Fruit fly (Drosophila melanogaster): ENCODE measurements around the gene CG31823.

The CG31823 gene

dm6 chr2L:15900424-15900823, at the start of gene CG31823:
TSS of gene CG31823 (minus strand) at chr2L:15900524.
- no peak for TF ChIP-seq CG10348 (GFP tag; IDR thresholded peaks at IDR 0.05)
- no peak for TF ChIP-seq Snoo (tag; optimal IDR thresholded peaks at IDR 0.05)
- no peak for TF ChIP-seq Ets98B (GFP tag; IDR thresholded peaks at IDR 0.05)
- TF ChIP-seq CG9948 (tag; optimal IDR thresholded peaks at IDR 0.05): no peak
- TF ChIP-seq Pif1B (GFP tag; optimal IDR thresholded peaks at IDR 0.05): no peak
- no peak for TF ChIP-seq CG8301 (tag; optimal IDR thresholded peaks at IDR 0.05)
- no peak for TF ChIP-seq Pif1A (GFP tag; optimal IDR thresholded peaks at IDR 0.05)
- no peak for TF ChIP-seq CG12605 (GFP tag; IDR thresholded peaks at IDR 0.05)
- TF ChIP-seq EcR (GFP tag; optimal IDR thresholded peaks at IDR 0.05): no peak
- TF ChIP-seq CG17806 (tag; optimal IDR thresholded peaks at IDR 0.05): no peak
- no peak for TF ChIP-seq CG32121 (GFP tag; IDR thresholded peaks at IDR 0.05)
- TF ChIP-seq CG15710 (tag; optimal IDR thresholded peaks at IDR 0.05): no peak
- no peak for TF ChIP-seq CG34367 (tag; optimal IDR thresholded peaks at IDR 0.05)

dm6 chr2L:15949457-15949856, 49.1 kb upstream of the CG31823 start:
- TF ChIP-seq CG32121 (GFP tag; IDR thresholded peaks at IDR 0.05) (no peak), Ets98B (GFP tag; IDR thresholded peaks at IDR 0.05) (no peak), Pif1A (GFP tag; optimal IDR thresholded peaks at IDR 0.05) (no peak), CG8159 (tag; optimal IDR thresholded peaks at IDR 0.05) (no peak), Pif1B (GFP tag; optimal IDR thresholded peaks at IDR 0.05) (no peak), CG17806 (tag; optimal IDR thresholded peaks at IDR 0.05) (no peak), Snoo (tag; optimal IDR thresholded peaks at IDR 0.05) (no peak), D1 (tag; optimal IDR thresholded peaks at IDR 0.05) (no peak), CG15710 (tag; optimal IDR thresholded peaks at IDR 0.05) (no peak)

- TF ChIP-seq CG8159 (tag; optimal IDR thresholded peaks at IDR 0.05) (no peak), CG8301 (tag; optimal IDR thresholded peaks at IDR 0.05) (no peak), Snoo (tag; optimal IDR thresholded peaks at IDR 0.05) (no peak)
Measured at dm6 chr2L:15941141-15941540, 40.8 kb upstream of the CG31823 start, which contains the start of gene CG12448. TSS of gene CG12448 (plus strand) at chr2L:15941441.

dm6 chr2L:15936138-15936537, 35.8 kb upstream of the CG31823 start:
- no peak for TF ChIP-seq CG34367 (tag; optimal IDR thresholded peaks at IDR 0.05)
- no peak for TF ChIP-seq gl (tag; optimal IDR thresholded peaks at IDR 0.05)
- TF ChIP-seq Snoo (tag; optimal IDR thresholded peaks at IDR 0.05): no peak
- no peak for TF ChIP-seq rn (GFP tag; IDR thresholded peaks at IDR 0.05)
- no peak for TF ChIP-seq CG15710 (tag; optimal IDR thresholded peaks at IDR 0.05)
- no peak for TF ChIP-seq CG13204 (GFP tag; optimal IDR thresholded peaks at IDR 0.05)
- TF ChIP-seq CG14655 (GFP tag; optimal IDR thresholded peaks at IDR 0.05): no peak
- TF ChIP-seq CG10348 (GFP tag; IDR thresholded peaks at IDR 0.05): no peak
- no peak for TF ChIP-seq Pif1A (GFP tag; optimal IDR thresholded peaks at IDR 0.05)
- no peak for TF ChIP-seq fd96Ca (GFP tag; IDR thresholded peaks at IDR 0.05)
- TF ChIP-seq CG8159 (tag; optimal IDR thresholded peaks at IDR 0.05): no peak
- TF ChIP-seq D1 (tag; optimal IDR thresholded peaks at IDR 0.05): no peak
- no peak for TF ChIP-seq CG4496 (GFP tag; IDR thresholded peaks at IDR 0.05)

- no peak for TF ChIP-seq CG13204 (GFP tag; optimal IDR thresholded peaks at IDR 0.05)
- TF ChIP-seq D1 (tag; optimal IDR thresholded peaks at IDR 0.05): no peak
- no peak for TF ChIP-seq fd96Ca (GFP tag; IDR thresholded peaks at IDR 0.05)
- no peak for TF ChIP-seq CG34367 (tag; optimal IDR thresholded peaks at IDR 0.05)
- no peak for TF ChIP-seq CG12605 (GFP tag; IDR thresholded peaks at IDR 0.05)
- no peak for TF ChIP-seq CG10348 (GFP tag; IDR thresholded peaks at IDR 0.05)
- TF ChIP-seq Ets98B (GFP tag; IDR thresholded peaks at IDR 0.05): no peak
- TF ChIP-seq gl (tag; optimal IDR thresholded peaks at IDR 0.05): no peak
- no peak for TF ChIP-seq CG8159 (tag; optimal IDR thresholded peaks at IDR 0.05)
Measured at dm6 chr2L:15923095-15923494, 22.8 kb upstream of the CG31823 start, which contains the start of gene CG4793. TSS of gene CG4793 (plus strand) at chr2L:15923395.

dm6 chr2L:15916588-15916987, 16.3 kb upstream of the CG31823 start, which contains the start of gene CG13244:
TSS of gene CG13244 (plus strand) at chr2L:15916888.
- TF ChIP-seq CG34367 (tag; optimal IDR thresholded peaks at IDR 0.05) (no peak), CG14655 (GFP tag; optimal IDR thresholded peaks at IDR 0.05) (no peak), Snoo (tag; optimal IDR thresholded peaks at IDR 0.05) (no peak), gl (tag; optimal IDR thresholded peaks at IDR 0.05) (no peak), rn (GFP tag; IDR thresholded peaks at IDR 0.05) (no peak), CG32121 (GFP tag; IDR thresholded peaks at IDR 0.05) (no peak), fd96Ca (GFP tag; IDR thresholded peaks at IDR 0.05) (no peak), CG9948 (tag; optimal IDR thresholded peaks at IDR 0.05) (no peak), CG10348 (GFP tag; IDR thresholded peaks at IDR 0.05) (no peak), CG8159 (tag; optimal IDR thresholded peaks at IDR 0.05) (no peak), CG12605 (GFP tag; IDR thresholded peaks at IDR 0.05) (no peak), Pif1B (GFP tag; optimal IDR thresholded peaks at IDR 0.05) (no peak), CG4496 (GFP tag; IDR thresholded peaks at IDR 0.05) (no peak), D1 (tag; optimal IDR thresholded peaks at IDR 0.05) (no peak), CG8301 (tag; optimal IDR thresholded peaks at IDR 0.05) (no peak)

dm6 chr2L:15913674-15914037, 13.3 kb upstream of the CG31823 start:
- no peak for TF ChIP-seq Pif1A (GFP tag; optimal IDR thresholded peaks at IDR 0.05)
- TF ChIP-seq CG32121 (GFP tag; IDR thresholded peaks at IDR 0.05): no peak
- no peak for TF ChIP-seq CG8301 (tag; optimal IDR thresholded peaks at IDR 0.05)
- no peak for TF ChIP-seq CG8159 (tag; optimal IDR thresholded peaks at IDR 0.05)
- no peak for TF ChIP-seq D1 (tag; optimal IDR thresholded peaks at IDR 0.05)
- no peak for TF ChIP-seq CG34367 (tag; optimal IDR thresholded peaks at IDR 0.05)
- no peak for TF ChIP-seq CG10348 (GFP tag; IDR thresholded peaks at IDR 0.05)
- no peak for TF ChIP-seq CG17806 (tag; optimal IDR thresholded peaks at IDR 0.05)
- no peak for TF ChIP-seq gl (tag; optimal IDR thresholded peaks at IDR 0.05)
- no peak for TF ChIP-seq Pif1B (GFP tag; optimal IDR thresholded peaks at IDR 0.05)
- TF ChIP-seq CG13204 (GFP tag; optimal IDR thresholded peaks at IDR 0.05): no peak

Data from whole organism, pupa.